Fruit fly (Drosophila melanogaster): ENCODE results near the gene Coq6.

- TF ChIP-seq OdsH (GFP tag; optimal IDR thresholded peaks at IDR 0.05) (no peak), GATAd (GFP tag; optimal IDR thresholded peaks at IDR 0.05) (no peak), Vsx2 (GFP tag; optimal IDR thresholded peaks at IDR 0.05; ENCODE audit: partially characterized antibody) (no peak), lola (GFP tag; optimal IDR thresholded peaks at IDR 0.05) (no peak), N (GFP tag; optimal IDR thresholded peaks at IDR 0.05) (no peak), psq (GFP tag; optimal IDR thresholded peaks at IDR 0.05) (no peak)
Measured at dm6 chr2L:5494808-5495356, 37.1 kb downstream of the Coq6 start.

Data from whole organism, wandering third instar larva.